Fruit fly (Drosophila melanogaster): ENCODE data around the gene Arts.

- no peak for TF ChIP-seq CG32121 (GFP tag; IDR thresholded peaks at IDR 0.05)
- TF ChIP-seq CG34367 (tag; optimal IDR thresholded peaks at IDR 0.05), result no peak
- no peak for TF ChIP-seq Ets98B (GFP tag; IDR thresholded peaks at IDR 0.05)
- no peak for TF ChIP-seq CG8301 (tag; optimal IDR thresholded peaks at IDR 0.05)
- TF ChIP-seq CG4496 (GFP tag; IDR thresholded peaks at IDR 0.05), result no peak
These were observed 46.1 kb upstream of the Arts start, which contains the start of gene CG4229 for dm6 chr3L:16556523-16556922.

All from whole organism, pupa.